Worm (Caenorhabditis elegans): Measurements from ENCODE around the gene npr-17.

DNA sequence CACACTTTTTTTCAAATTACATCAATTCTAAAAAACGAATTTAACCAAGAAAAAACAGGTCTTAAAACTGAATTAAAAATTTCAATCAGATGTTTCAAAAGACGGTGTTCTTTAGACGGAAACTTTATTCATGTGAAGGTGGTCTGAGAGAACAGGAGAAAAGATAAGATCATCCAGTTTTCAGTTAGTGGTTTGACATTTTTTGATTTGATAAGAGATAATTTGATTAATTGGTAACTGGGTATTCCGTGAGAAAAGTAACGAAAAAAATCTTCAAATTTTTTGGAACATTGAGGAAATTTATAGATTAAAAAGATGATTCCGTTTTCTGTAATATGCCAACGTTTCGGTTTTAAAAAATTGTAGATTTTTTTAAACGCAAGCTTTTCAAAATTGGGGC lies 40.2 kb upstream of the npr-17 start:
- no peak for TF ChIP-seq tbx-11 (GFP tag; IDR thresholded peaks at IDR 0.05)
- no peak for TF ChIP-seq ets-7 (tag; optimal IDR thresholded peaks at IDR 0.05)
- TF ChIP-seq ama-1 (optimal IDR thresholded peaks at IDR 0.05) = no peak

Data from whole organism, early embryonic.